Worm (Caenorhabditis elegans) whole organism, L4/young adult: Measurements from ENCODE around the gene R01H2.7.

Experiments used
- W03F9.2 ChIP-seq: fragments of 150-350 bp; optimal IDR thresholded peaks from 2 replicates; lab custom pipeline; 2014; ENCODE audit warnings: missing biosample characterization, missing genetic modification characterization
- dao-5 ChIP-seq: sonication (generic microtip); optimal IDR thresholded peaks from 2 replicates; lab custom pipeline; 2016; ENCODE audit warnings: missing genotype, missing genetic modification characterization, moderate library complexity, missing compliant biosample characterization
- him-1 ChIP-seq: sonication (generic microtip); optimal IDR thresholded peaks from 2 replicates; lab custom pipeline; 2016; ENCODE audit warnings: missing genotype, missing genetic modification reagents, missing genetic modification characterization, missing compliant biosample characterization

The R01H2.7 gene

ce11 chrIII:7072452-7072851, 26.9 kb upstream of the R01H2.7 start, which contains the start of gene lin-37:
Gene lin-37, minus strand, starts transcription at chrIII:7072552.
- TF ChIP-seq him-1 (tag; lab: Kevin White, UChicago), result no peak
- TF ChIP-seq W03F9.2 (tag; lab: Kevin White, UChicago), result no peak
- TF ChIP-seq dao-5 (tag; lab: Kevin White, UChicago), result no peak

- TF ChIP-seq W03F9.2 (tag; lab: Kevin White, UChicago), result no peak
- no peak for TF ChIP-seq him-1 (tag; lab: Kevin White, UChicago)
- TF ChIP-seq dao-5 (tag; lab: Kevin White, UChicago), result no peak
Observed at ce11 chrIII:7069981-7070380, 24.4 kb upstream of the R01H2.7 start, which contains the start of gene tmem-17. Gene tmem-17, plus strand, starts transcription at chrIII:7070281.

ce11 chrIII:7068520-7069113, 23.1 kb upstream of the R01H2.7 start, which contains the start of the genes ubc-18 and R01H2.8:
Gene ubc-18, minus strand, starts transcription at chrIII:7068570.
Gene R01H2.8, plus strand, starts transcription at chrIII:7069063.
- no peak for TF ChIP-seq dao-5 (tag; lab: Kevin White, UChicago)
- no peak for TF ChIP-seq him-1 (tag; lab: Kevin White, UChicago)
- peak; percentile 34 for TF ChIP-seq W03F9.2 (tag; lab: Kevin White, UChicago)

ce11 chrIII:7067385-7067896, 21.9 kb upstream of the R01H2.7 start, which contains the start of gene ger-1:
Gene ger-1, minus strand, starts transcription at chrIII:7067477.
- no peak for TF ChIP-seq him-1 (tag; lab: Kevin White, UChicago)
- TF ChIP-seq dao-5 (tag; lab: Kevin White, UChicago), result no peak
- TF ChIP-seq W03F9.2 (tag; lab: Kevin White, UChicago), result no peak

- no peak for TF ChIP-seq dao-5 (tag; lab: Kevin White, UChicago)
- no peak for TF ChIP-seq him-1 (tag; lab: Kevin White, UChicago)
- TF ChIP-seq W03F9.2 (tag; lab: Kevin White, UChicago), result no peak
Observed at ce11 chrIII:7064185-7064584, 18.6 kb upstream of the R01H2.7 start, which contains the start of gene R01H2.4. Gene R01H2.4, minus strand, starts transcription at chrIII:7064285.

ce11 chrIII:7063061-7063460, 17.5 kb upstream of the R01H2.7 start:
- TF ChIP-seq W03F9.2 (tag; lab: Kevin White, UChicago) (no peak), him-1 (tag; lab: Kevin White, UChicago) (no peak), dao-5 (tag; lab: Kevin White, UChicago) (no peak)

- TF ChIP-seq him-1 (tag; lab: Kevin White, UChicago), result no peak
- no peak for TF ChIP-seq W03F9.2 (tag; lab: Kevin White, UChicago)
- no peak for TF ChIP-seq dao-5 (tag; lab: Kevin White, UChicago)
Observed at ce11 chrIII:7062580-7062979, 17.0 kb upstream of the R01H2.7 start, which contains the start of gene R01H2.1. Gene R01H2.1, plus strand, starts transcription at chrIII:7062880.

ce11 chrIII:7060531-7061095, 15.1 kb upstream of the R01H2.7 start, which contains the start of gene egg-2:
Gene egg-2, minus strand, starts transcription at chrIII:7060583.
- TF ChIP-seq W03F9.2 (tag; lab: Kevin White, UChicago) (no peak), him-1 (tag; lab: Kevin White, UChicago) (no peak), dao-5 (tag; lab: Kevin White, UChicago) (no peak)

- no peak for TF ChIP-seq him-1 (tag; lab: Kevin White, UChicago)
- TF ChIP-seq dao-5 (tag; lab: Kevin White, UChicago), result no peak
- no peak for TF ChIP-seq W03F9.2 (tag; lab: Kevin White, UChicago)
Observed at ce11 chrIII:7056241-7056640, 10.7 kb upstream of the R01H2.7 start, which contains the start of gene R01H2.2. Gene R01H2.2, plus strand, starts transcription at chrIII:7056541.

ce11 chrIII:7034252-7035223, 11.0 kb downstream of the R01H2.7 start:
- TF ChIP-seq dao-5 (tag; lab: Kevin White, UChicago) (no peak), W03F9.2 (tag; lab: Kevin White, UChicago) (no peak), him-1 (tag; lab: Kevin White, UChicago) (no peak)

- TF ChIP-seq dao-5 (tag; lab: Kevin White, UChicago), result no peak
- no peak for TF ChIP-seq him-1 (tag; lab: Kevin White, UChicago)
- no peak for TF ChIP-seq W03F9.2 (tag; lab: Kevin White, UChicago)
Observed at ce11 chrIII:7032070-7032469, 13.5 kb downstream of the R01H2.7 start.
